Worm (Caenorhabditis elegans) whole organism, L2 larva: ENCODE results near the gene srsx-22.

Experiments
- elt-3 ChIP-seq: sonication (generic microtip); optimal IDR thresholded peaks from 2 replicates; lab custom pipeline; 2017; ENCODE audit warnings: missing biosample characterization, missing genetic modification characterization
- nhr-10 ChIP-seq: sonication (generic microtip); optimal IDR thresholded peaks from 2 replicates; lab custom pipeline; 2017; ENCODE audit warnings: missing biosample characterization, missing genetic modification characterization
- nhr-129 ChIP-seq: fragments of 150-350 bp; optimal IDR thresholded peaks from 2 replicates; lab custom pipeline; 2014; ENCODE audit warnings: missing biosample characterization, missing genetic modification characterization

DNA sequence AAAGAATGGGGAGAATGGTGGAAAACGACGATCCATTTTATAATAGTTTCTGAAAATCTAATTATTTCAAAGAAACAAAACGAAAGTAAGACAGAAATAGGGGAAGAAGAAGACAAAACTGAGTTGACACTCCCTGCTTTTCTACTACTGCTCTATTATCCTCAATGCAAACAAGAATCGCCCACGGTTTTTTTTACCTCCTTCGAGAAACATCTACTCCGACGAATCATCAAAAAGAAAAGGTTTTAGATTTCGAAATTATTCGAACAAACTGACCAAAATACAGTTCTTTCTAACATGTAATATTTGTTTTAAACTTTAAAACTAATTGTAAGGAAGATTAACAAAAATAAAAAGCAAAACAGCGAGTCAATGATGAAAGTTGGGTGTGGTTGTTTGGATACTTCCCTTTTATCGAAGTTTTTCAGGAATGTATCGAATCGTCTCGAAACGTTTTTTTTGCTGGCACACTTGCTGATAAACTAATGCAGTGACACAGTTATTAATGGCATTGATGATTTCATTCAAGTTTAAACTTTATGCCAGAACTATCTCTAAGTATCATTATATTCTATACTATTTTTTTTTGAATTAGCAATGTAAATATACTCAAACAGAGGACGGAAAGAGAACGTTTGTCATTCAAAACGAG is 34.5 kb downstream of the srsx-22 start, which contains the start of gene hsp-17:
- TF ChIP-seq nhr-10 (no peak), nhr-129 (tag; lab: Kevin White, UChicago) (no peak), elt-3 (tag; lab: Kevin White, UChicago) (no peak)
